Worm (Caenorhabditis elegans): ENCODE results near the gene F10G7.12.
A peak's percentile ranks its signal among the peaks of the same experiment; 100 is the strongest.

Gene F10G7.12

DNA sequence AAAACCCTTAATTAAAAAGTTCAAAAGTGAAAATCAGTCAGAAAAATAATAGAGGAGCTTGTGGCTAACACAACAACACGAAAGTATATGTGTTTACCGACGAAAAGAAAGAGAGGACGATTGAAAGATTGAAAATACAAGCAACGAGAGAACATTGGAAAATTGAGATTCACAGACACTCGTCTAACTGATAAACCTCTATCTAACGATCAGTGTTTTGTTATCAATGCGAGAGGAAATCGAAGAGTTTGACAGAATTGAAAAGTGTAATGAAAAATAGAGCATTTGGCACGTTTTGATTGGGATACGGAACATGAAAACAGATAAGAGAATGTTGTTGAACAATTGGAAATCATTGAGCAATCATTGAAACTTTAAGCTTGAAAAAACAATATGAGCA is 39.1 kb downstream of the F10G7.12 start (continued):
- TF ChIP-seq ceh-20 (GFP tag; IDR thresholded peaks at IDR 0.05) (no peak), nhr-28 (tag; optimal IDR thresholded peaks at IDR 0.05) (peak; percentile 95), nhr-102 (tag; optimal IDR thresholded peaks at IDR 0.05) (peak; percentile 14), lin-29 (GFP tag; IDR thresholded peaks at IDR 0.05) (no peak), ama-1 (optimal IDR thresholded peaks at IDR 0.05) (no peak), ztf-11 (tag; optimal IDR thresholded peaks at IDR 0.05) (no peak), lin-1 (GFP tag; IDR thresholded peaks at IDR 0.05) (peak; percentile 73), nhr-6 (tag; optimal IDR thresholded peaks at IDR 0.05) (peak; percentile 49)

DNA sequence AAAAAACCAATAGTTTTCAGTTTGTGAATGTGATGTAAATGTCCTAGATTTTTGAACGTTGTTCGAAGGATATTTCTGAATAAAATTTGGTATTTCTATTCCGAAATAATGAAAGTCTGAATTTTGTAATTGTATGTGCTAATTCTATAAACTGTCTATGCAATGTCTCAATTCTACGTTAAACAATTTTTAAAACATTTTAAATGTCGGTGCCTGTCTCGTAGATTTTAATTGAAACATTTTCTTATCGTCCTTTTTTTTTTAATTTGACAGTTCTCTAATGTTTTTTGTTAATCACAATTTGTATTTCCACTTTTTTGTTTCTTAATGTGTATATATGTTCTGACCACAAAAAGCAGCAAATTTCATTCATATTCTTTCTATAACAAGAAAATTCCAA is 40.2 kb downstream of the F10G7.12 start, which contains the start of gene F41C3.7:
TSS of gene F41C3.7 (plus strand) at position 301 of the 400 bp plus-strand sequence.
- no peak for TF ChIP-seq vab-7 (GFP tag; IDR thresholded peaks at IDR 0.05)
- TF ChIP-seq arid-1 (GFP tag; conservative IDR thresholded peaks at IDR 0.05) = no peak
- no peak for TF ChIP-seq lin-38 (GFP tag; IDR thresholded peaks at IDR 0.05)
- TF ChIP-seq T26A8.4 (GFP tag; IDR thresholded peaks at IDR 0.05) = no peak
- TF ChIP-seq dmd-8 (GFP tag; IDR thresholded peaks at IDR 0.05) = no peak
- TF ChIP-seq mdt-29 (GFP tag; IDR thresholded peaks at IDR 0.05) = no peak
- no peak for TF ChIP-seq zag-1 (tag; optimal IDR thresholded peaks at IDR 0.05)
- no peak for TF ChIP-seq gei-8 (GFP tag; optimal IDR thresholded peaks at IDR 0.05)
- TF ChIP-seq nhr-10 (tag; optimal IDR thresholded peaks at IDR 0.05) = no peak
- no peak for TF ChIP-seq pha-4 (GFP tag; IDR thresholded peaks at IDR 0.05)
- no peak for TF ChIP-seq pha-4 (tag; optimal IDR thresholded peaks at IDR 0.05)
- no peak for TF ChIP-seq madf-5 (GFP tag; IDR thresholded peaks at IDR 0.05)
- TF ChIP-seq nhr-48 (tag; optimal IDR thresholded peaks at IDR 0.05) = no peak
- TF ChIP-seq F37D6.2 (tag; optimal IDR thresholded peaks at IDR 0.05) = no peak
- no peak for TF ChIP-seq ceh-20 (GFP tag; IDR thresholded peaks at IDR 0.05)
- no peak for TF ChIP-seq lin-15B (tag; optimal IDR thresholded peaks at IDR 0.05)
- TF ChIP-seq Y75B8A.6 (GFP tag; IDR thresholded peaks at IDR 0.05) = no peak
- TF ChIP-seq F26F4.8 (GFP tag; conservative IDR thresholded peaks at IDR 0.05) = no peak
- no peak for TF ChIP-seq nhr-77 (tag; optimal IDR thresholded peaks at IDR 0.05)
- TF ChIP-seq lsy-2 (tag; optimal IDR thresholded peaks at IDR 0.05) = no peak

DNA sequence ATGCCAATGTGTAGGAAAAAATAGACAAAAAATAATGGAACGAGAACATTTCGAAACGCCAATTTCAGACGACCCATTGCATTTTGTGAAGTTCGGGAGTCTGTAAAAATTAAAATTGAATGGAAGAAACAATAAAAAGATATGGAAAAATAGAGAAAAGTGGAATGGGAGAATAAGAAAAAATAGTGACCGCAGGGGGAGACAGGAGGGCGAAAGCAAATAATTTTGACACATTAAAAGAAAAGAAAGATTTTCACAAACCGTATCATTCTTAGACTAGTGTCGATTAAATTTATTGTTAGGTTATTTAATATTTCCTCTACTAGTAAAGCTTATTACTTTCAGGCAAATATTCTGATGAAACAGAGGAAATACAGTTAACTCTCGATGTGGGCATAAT is 44.3 kb downstream of the F10G7.12 start, which contains the start of gene F41C3.11:
TSS of gene F41C3.11 (minus strand) at position 101 of the 400 bp plus-strand sequence.
- no peak for TF ChIP-seq pha-4 (GFP tag; IDR thresholded peaks at IDR 0.05)
- no peak for TF ChIP-seq pha-4 (tag; optimal IDR thresholded peaks at IDR 0.05)
- no peak for TF ChIP-seq ztf-7 (tag; optimal IDR thresholded peaks at IDR 0.05)
- no peak for TF ChIP-seq arid-1 (GFP tag; conservative IDR thresholded peaks at IDR 0.05)
- no peak for TF ChIP-seq duxl-1 (tag; optimal IDR thresholded peaks at IDR 0.05; ENCODE audit: poor library complexity)
- no peak for TF ChIP-seq tra-1 (GFP tag; IDR thresholded peaks at IDR 0.05)
- no peak for TF ChIP-seq madf-9 (GFP tag; conservative IDR thresholded peaks at IDR 0.05)
- no peak for TF ChIP-seq daf-8 (GFP tag; IDR thresholded peaks at IDR 0.05)
- TF ChIP-seq ces-1 (GFP tag; optimal IDR thresholded peaks at IDR 0.05) = no peak
- TF ChIP-seq mep-1 (tag; optimal IDR thresholded peaks at IDR 0.05) = no peak
- TF ChIP-seq Y48G9A.11 (GFP tag; IDR thresholded peaks at IDR 0.05) = no peak
- no peak for TF ChIP-seq ceh-20 (GFP tag; IDR thresholded peaks at IDR 0.05)
- no peak for TF ChIP-seq rbr-2 (tag; optimal IDR thresholded peaks at IDR 0.05)
- TF ChIP-seq ZK337.2 (GFP tag; IDR thresholded peaks at IDR 0.05) = no peak
- TF ChIP-seq lin-15B (tag; optimal IDR thresholded peaks at IDR 0.05) = no peak
- no peak for TF ChIP-seq hmg-1.1 (GFP tag; IDR thresholded peaks at IDR 0.05)

DNA sequence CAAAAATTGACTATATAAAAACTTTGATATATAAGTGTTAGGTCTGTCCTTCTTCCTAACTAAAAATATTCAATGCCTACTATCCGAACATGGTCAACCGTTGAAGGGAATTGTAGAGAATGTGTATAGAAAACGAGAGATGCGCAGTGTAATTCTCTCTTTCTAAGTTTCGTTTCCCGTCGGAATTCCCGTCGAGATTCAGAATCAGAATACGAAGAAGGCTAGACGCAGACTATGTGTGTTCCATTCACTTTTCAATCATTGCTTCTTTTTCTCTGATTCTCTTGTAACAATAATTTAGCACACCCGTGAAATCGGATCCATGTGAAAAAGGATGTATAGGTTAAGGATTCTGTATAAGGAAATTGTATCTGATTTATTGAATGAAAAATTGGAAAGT is 44.9 kb downstream of the F10G7.12 start:
- TF ChIP-seq nhr-28 (tag; optimal IDR thresholded peaks at IDR 0.05) (peak; percentile 48), mes-2 (tag; optimal IDR thresholded peaks at IDR 0.05; ENCODE audit: poor library complexity, severe bottlenecking) (no peak), nhr-25 (tag; optimal IDR thresholded peaks at IDR 0.05; ENCODE audit: borderline replicate concordance, insufficient read depth) (peak; percentile 56)

All from whole organism, L4 larva.